Fruit fly (Drosophila melanogaster) whole organism, embryonic: Measurements from ENCODE around the gene cv-c.

Experiments used
- CG10267 ChIP-seq: fragments of 200-800 bp; sonication (Bioruptor generic); optimal IDR thresholded peaks from 2 replicates; lab custom pipeline; 2018; ENCODE audit warnings: missing biosample characterization, mild to moderate bottlenecking, missing genetic modification characterization, moderate library complexity
- CG10321 ChIP-seq: fragments of 200-800 bp; sonication (Bioruptor generic); IDR thresholded peaks from 2 replicates; pipeline ENCODE4 v1.3.6; 2022; ENCODE audit warnings: missing biosample characterization, missing genetic modification characterization
- CG11093 ChIP-seq: fragments of 200-800 bp; sonication (Bioruptor generic); IDR thresholded peaks from 3 replicates; pipeline ENCODE4 v1.3.6; 2022; ENCODE audit warnings: missing biosample characterization, missing genetic modification characterization
- CG11723 ChIP-seq: fragments of 200-800 bp; sonication (Bioruptor generic); optimal IDR thresholded peaks from 2 replicates; lab custom pipeline; 2017; ENCODE audit warnings: missing biosample characterization, mild to moderate bottlenecking, missing genetic modification characterization
- CG12104 ChIP-seq: fragments of 200-800 bp; sonication (Bioruptor generic); optimal IDR thresholded peaks from 3 replicates; lab custom pipeline; 2016; ENCODE audit warnings: missing biosample characterization, missing genetic modification characterization
- CG12391 ChIP-seq: fragments of 200-800 bp; sonication (Bioruptor generic); optimal IDR thresholded peaks from 3 replicates; lab custom pipeline; 2018; ENCODE audit warnings: missing biosample characterization, mild to moderate bottlenecking, missing genetic modification characterization, moderate library complexity
- CG14050 ChIP-seq: fragments of 200-800 bp; sonication (Bioruptor generic); IDR thresholded peaks from 3 replicates; pipeline ENCODE4 v1.3.6; 2022; ENCODE audit warnings: missing biosample characterization, missing genetic modification characterization
- CG1602 ChIP-seq: fragments of 200-800 bp; sonication (Bioruptor generic); optimal IDR thresholded peaks from 3 replicates; lab custom pipeline; 2016; ENCODE audit warnings: missing biosample characterization, missing genetic modification characterization
- CG2678 ChIP-seq: fragments of 200-800 bp; sonication (Bioruptor generic); optimal IDR thresholded peaks from 3 replicates; lab custom pipeline; 2019; ENCODE audit warnings: missing biosample characterization, mild to moderate bottlenecking, missing genetic modification characterization, moderate library complexity
- CG33213 ChIP-seq: fragments of 200-800 bp; sonication (Bioruptor generic); optimal IDR thresholded peaks from 3 replicates; lab custom pipeline; 2016; ENCODE audit warnings: missing biosample characterization, missing genetic modification characterization
- CG34376 ChIP-seq: fragments of 200-800 bp; sonication (Bioruptor generic); optimal IDR thresholded peaks from 2 replicates; lab custom pipeline; 2018; ENCODE audit warnings: missing biosample characterization, mild to moderate bottlenecking, missing genetic modification characterization
- CG3995 ChIP-seq: fragments of 200-800 bp; sonication (Bioruptor generic); optimal IDR thresholded peaks from 3 replicates; lab custom pipeline; 2016; ENCODE audit warnings: missing biosample characterization, missing genetic modification characterization
- CG4360 ChIP-seq: fragments of 200-800 bp; sonication (Bioruptor generic); IDR thresholded peaks from 2 replicates; pipeline ENCODE4 v1.3.6; 2022; ENCODE audit warnings: missing biosample characterization, missing genetic modification characterization
- CG4617 ChIP-seq: fragments of 200-800 bp; sonication (Bioruptor generic); optimal IDR thresholded peaks from 3 replicates; lab custom pipeline; 2016; ENCODE audit warnings: missing biosample characterization, missing genetic modification characterization, borderline replicate concordance
- CG4820 ChIP-seq: fragments of 200-800 bp; sonication (Bioruptor generic); optimal IDR thresholded peaks from 3 replicates; lab custom pipeline; 2016; ENCODE audit warnings: missing biosample characterization, missing genetic modification characterization
- CG7556 ChIP-seq: fragments of 200-800 bp; sonication (Bioruptor generic); optimal IDR thresholded peaks from 2 replicates; lab custom pipeline; 2017; ENCODE audit warnings: missing biosample characterization, mild to moderate bottlenecking, missing genetic modification characterization
- D19A ChIP-seq: fragments of 200-800 bp; optimal IDR thresholded peaks from 3 replicates; lab custom pipeline; 2019; ENCODE audit warnings: missing biosample characterization, mild to moderate bottlenecking, missing genetic modification characterization, moderate library complexity
- Dp ChIP-seq: fragments of 200-800 bp; sonication (Bioruptor generic); optimal IDR thresholded peaks from 2 replicates; lab custom pipeline; 2018; ENCODE audit warnings: missing biosample characterization, mild to moderate bottlenecking, missing genetic modification characterization, moderate library complexity
- Fer3 ChIP-seq: fragments of 200-800 bp; sonication (Bioruptor generic); optimal IDR thresholded peaks from 2 replicates; lab custom pipeline; 2018; ENCODE audit warnings: missing biosample characterization, mild to moderate bottlenecking, missing genetic modification characterization, moderate library complexity
- GATAe ChIP-seq: fragments of 200-800 bp; sonication (Bioruptor generic); conservative IDR thresholded peaks from 2 replicates; pipeline ENCODE4 v1.3.6; 2022; ENCODE audit warnings: missing biosample characterization, missing genetic modification characterization
- Gsc ChIP-seq: fragments of 200-800 bp; sonication (Bioruptor generic); IDR thresholded peaks from 2 replicates; pipeline ENCODE4 v1.3.6; 2022; ENCODE audit warnings: missing biosample characterization, missing genetic modification characterization
- HLH4C ChIP-seq: fragments of 200-800 bp; sonication (Bioruptor generic); IDR thresholded peaks from 3 replicates; pipeline ENCODE4 v1.3.6; 2022; ENCODE audit warnings: missing biosample characterization, missing genetic modification characterization; ENCODE audit not compliant: partially characterized antibody
- HLH54F ChIP-seq: fragments of 200-800 bp; sonication (Bioruptor generic); optimal IDR thresholded peaks from 3 replicates; lab custom pipeline; 2016; ENCODE audit warnings: missing biosample characterization, missing genetic modification characterization
- HLHmδ ChIP-seq: fragments of 200-800 bp; sonication (Bioruptor generic); optimal IDR thresholded peaks from 2 replicates; lab custom pipeline; 2018; ENCODE audit warnings: missing biosample characterization, mild to moderate bottlenecking, missing genetic modification characterization, moderate library complexity
- Hey ChIP-seq: fragments of 200-800 bp; sonication (Bioruptor generic); optimal IDR thresholded peaks from 3 replicates; lab custom pipeline; 2018; ENCODE audit warnings: missing biosample characterization, mild to moderate bottlenecking, missing genetic modification characterization
- Hr51 ChIP-seq, 2 experiments: fragments of 200-800 bp; sonication (Bioruptor generic); optimal IDR thresholded peaks; 2 replicates in 1 of 2; 3 replicates in 1 of 2; lab custom pipeline; 2016 to 2018; ENCODE audit warnings: missing biosample characterization in 2 of 2, missing genetic modification characterization in 2 of 2, mild to moderate bottlenecking in 1 of 2, moderate library complexity in 1 of 2
- Lpt ChIP-seq: fragments of >200 bp; optimal IDR thresholded peaks from 2 replicates; lab custom pipeline; 2018; ENCODE audit warnings: missing biosample characterization, missing genetic modification characterization
- Pdp1 ChIP-seq, 2 experiments: fragments of 200-800 bp; sonication (Bioruptor generic); optimal IDR thresholded peaks; 3 replicates each; lab custom pipeline; 2016; ENCODE audit warnings: missing biosample characterization in 2 of 2, missing genetic modification characterization in 2 of 2, mild to moderate bottlenecking in 1 of 2, moderate library complexity in 1 of 2
- Tbp ChIP-seq: fragments of >200 bp; optimal IDR thresholded peaks from 2 replicates; lab custom pipeline; 2018; ENCODE audit warnings: missing biosample characterization, missing genetic modification characterization
- bigmax ChIP-seq: fragments of 200-800 bp; sonication (Bioruptor generic); optimal IDR thresholded peaks from 2 replicates; lab custom pipeline; 2018; ENCODE audit warnings: missing biosample characterization, mild to moderate bottlenecking, missing genetic modification characterization
- cg ChIP-seq: fragments of 200-800 bp; sonication (Bioruptor generic); optimal IDR thresholded peaks from 3 replicates; lab custom pipeline; 2019; ENCODE audit warnings: missing biosample characterization, mild to moderate bottlenecking, missing genetic modification characterization, moderate library complexity
- chn ChIP-seq: fragments of 200-800 bp; sonication (Bioruptor generic); optimal IDR thresholded peaks from 2 replicates; lab custom pipeline; 2016; ENCODE audit warnings: missing biosample characterization, missing genetic modification characterization
- cwo ChIP-seq: fragments of 200-800 bp; sonication (Bioruptor generic); optimal IDR thresholded peaks from 3 replicates; lab custom pipeline; 2017; ENCODE audit warnings: missing biosample characterization, missing genetic modification characterization, mild to moderate bottlenecking, moderate library complexity, missing genetic modification reagents
- dm ChIP-seq: fragments of 200-800 bp; sonication (Bioruptor generic); optimal IDR thresholded peaks from 3 replicates; lab custom pipeline; 2016; ENCODE audit warnings: missing biosample characterization, missing genetic modification characterization
- eve ChIP-seq, 2 experiments: fragments of >200 bp; optimal IDR thresholded peaks; 2 replicates each; lab custom pipeline; 2017; ENCODE audit warnings: missing biosample characterization in 2 of 2, missing genetic modification characterization in 2 of 2
- fd64A ChIP-seq: fragments of 200-800 bp; sonication (Bioruptor generic); optimal IDR thresholded peaks from 3 replicates; lab custom pipeline; 2018; ENCODE audit warnings: missing biosample characterization, mild to moderate bottlenecking, missing genetic modification characterization
- fd96Cb ChIP-seq: fragments of 200-800 bp; sonication (Bioruptor generic); optimal IDR thresholded peaks from 2 replicates; lab custom pipeline; 2018; ENCODE audit warnings: missing biosample characterization, mild to moderate bottlenecking, missing genetic modification characterization, moderate library complexity
- jigr1 ChIP-seq: fragments of 200-800 bp; sonication (Bioruptor generic); IDR thresholded peaks from 3 replicates; pipeline ENCODE4 v1.3.6; 2022; ENCODE audit warnings: missing biosample characterization, missing genetic modification characterization
- jing ChIP-seq: fragments of 200-800 bp; sonication (Bioruptor generic); optimal IDR thresholded peaks from 2 replicates; lab custom pipeline; 2018; ENCODE audit warnings: missing biosample characterization, mild to moderate bottlenecking, missing genetic modification characterization
- lov ChIP-seq, 2 experiments: fragments of 200-800 bp in 1 of 2; fragments of >200 bp in 1 of 2; sonication (Bioruptor generic) in 1 of 2; IDR thresholded peaks in 1 of 2; optimal IDR thresholded peaks in 1 of 2; 2 replicates in 1 of 2; 3 replicates in 1 of 2; pipeline versions ENCODE4 v1.3.6 to Lab custom; 2017 to 2022; ENCODE audit warnings: missing biosample characterization in 1 of 2, missing genetic modification characterization in 1 of 2
- nau ChIP-seq: fragments of 200-800 bp; sonication (Bioruptor generic); optimal IDR thresholded peaks from 3 replicates; lab custom pipeline; 2017; ENCODE audit warnings: missing biosample characterization, mild to moderate bottlenecking, missing genetic modification characterization, missing genetic modification reagents
- nerfin-2 ChIP-seq: fragments of 200-800 bp; sonication (Bioruptor generic); IDR thresholded peaks from 2 replicates; pipeline ENCODE4 v1.3.6; 2022; ENCODE audit warnings: missing biosample characterization, missing genetic modification characterization; ENCODE audit not compliant: partially characterized antibody
- otp ChIP-seq: fragments of 200-800 bp; sonication (Bioruptor generic); IDR thresholded peaks from 3 replicates; pipeline ENCODE4, ENCODE4 v1.3.6; 2022; ENCODE audit warnings: missing biosample characterization, missing genetic modification characterization
- peb ChIP-seq: fragments of 200-800 bp; sonication (Bioruptor generic); IDR thresholded peaks from 2 replicates; pipeline ENCODE4 v1.3.6; 2022; ENCODE audit warnings: missing biosample characterization, missing genetic modification characterization
- pros ChIP-seq: fragments of 200-800 bp; sonication (Bioruptor generic); optimal IDR thresholded peaks from 3 replicates; lab custom pipeline; 2019; ENCODE audit warnings: missing biosample characterization, mild to moderate bottlenecking, missing genetic modification characterization, moderate library complexity
- sens ChIP-seq: fragments of 200-800 bp; sonication (Bioruptor generic); peaks from one replicate; lab custom pipeline; 2016; ENCODE audit warnings: missing biosample characterization, missing genetic modification characterization
- shn ChIP-seq: fragments of 200-800 bp; sonication (Bioruptor generic); optimal IDR thresholded peaks from 3 replicates; lab custom pipeline; 2016; ENCODE audit warnings: missing biosample characterization, missing genetic modification characterization
- ssp ChIP-seq: fragments of 200-800 bp; sonication (Bioruptor generic); IDR thresholded peaks from 2 replicates; pipeline ENCODE4 v1.3.6; 2022; ENCODE audit warnings: missing biosample characterization, missing genetic modification characterization
- stwl ChIP-seq: fragments of 200-800 bp; sonication (Bioruptor generic); optimal IDR thresholded peaks from 3 replicates; lab custom pipeline; 2018; ENCODE audit warnings: missing biosample characterization, mild to moderate bottlenecking, missing genetic modification characterization, moderate library complexity
- trh ChIP-seq: fragments of 200-800 bp; sonication (Bioruptor generic); optimal IDR thresholded peaks from 2 replicates; lab custom pipeline; 2016; ENCODE audit warnings: missing biosample characterization, missing genetic modification characterization
- zfh2 ChIP-seq: fragments of 200-800 bp; sonication (Bioruptor generic); optimal IDR thresholded peaks from 2 replicates; lab custom pipeline; 2016; ENCODE audit warnings: missing biosample characterization, missing genetic modification characterization

The cv-c gene

dm6 chr3R:14348480-14348879, 133.0 kb downstream of the cv-c start:
- TF ChIP-seq CG11723 (GFP tag; lab: Kevin White, UChicago) (no peak), Pdp1 (GFP tag; optimal IDR thresholded peaks at IDR 0.05; lab: Kevin White, UChicago) (no peak), GATAe (no peak), otp (no peak), CG12391 (tag; lab: Kevin White, UChicago) (no peak), CG14050 (GFP tag; lab: Robert Waterston, UW) (no peak), CG12104 (no peak), cg (GFP tag; lab: Kevin White, UChicago) (no peak), trh (no peak), CG7556 (peak; percentile 57), Fer3 (tag; lab: Kevin White, UChicago) (peak; percentile 0), peb (GFP tag; lab: Robert Waterston, UW) (no peak), HLHmδ (GFP tag; lab: Kevin White, UChicago) (no peak), ssp (GFP tag; lab: Robert Waterston, UW) (no peak), fd96Cb (tag; lab: Kevin White, UChicago) (peak; percentile 4), CG3995 (GFP tag; lab: Kevin White, UChicago) (no peak), HLH4C (GFP tag; lab: Robert Waterston, UW) (no peak), CG11093 (no peak), Gsc (GFP tag; lab: Robert Waterston, UW) (no peak), CG4617 (GFP tag; lab: Kevin White, UChicago) (no peak), stwl (tag; lab: Kevin White, UChicago) (no peak), CG4360 (GFP tag; lab: Robert Waterston, UW) (no peak), nerfin-2 (GFP tag; lab: Robert Waterston, UW) (no peak), lov (optimal IDR thresholded peaks at IDR 0.05; lab: Kevin White, UChicago) (no peak), lov (GFP tag; IDR thresholded peaks at IDR 0.05; lab: Robert Waterston, UW) (no peak), CG10321 (GFP tag; lab: Robert Waterston, UW) (no peak), dm (GFP tag; lab: Kevin White, UChicago) (no peak), shn (GFP tag; lab: Kevin White, UChicago) (no peak), CG2678 (tag; lab: Kevin White, UChicago) (peak; percentile 60), pros (GFP tag; lab: Kevin White, UChicago) (no peak), zfh2 (no peak), Hr51 (GFP tag; optimal IDR thresholded peaks at IDR 0.05; lab: Kevin White, UChicago) (peak in 1 of 2 experiments; percentile 34), Hey (tag; lab: Kevin White, UChicago) (no peak), CG4820 (GFP tag; lab: Kevin White, UChicago) (no peak), Lpt (GFP tag; lab: Kevin White, UChicago) (no peak), chn (GFP tag; lab: Kevin White, UChicago) (no peak), sens (GFP tag; lab: Kevin White, UChicago) (no peak), jigr1 (GFP tag; lab: Robert Waterston, UW) (no peak), Tbp (GFP tag; lab: Kevin White, UChicago) (no peak), jing (GFP tag; lab: Kevin White, UChicago) (no peak), HLH54F (no peak), cwo (GFP tag; lab: Kevin White, UChicago) (peak; percentile 43), D19A (peak; percentile 26), eve (GFP tag; optimal IDR thresholded peaks at IDR 0.05; lab: Kevin White, UChicago) (no peak), CG34376 (GFP tag; lab: Kevin White, UChicago) (no peak), fd64A (GFP tag; lab: Kevin White, UChicago) (no peak), nau (GFP tag; lab: Kevin White, UChicago) (no peak), bigmax (GFP tag; lab: Kevin White, UChicago) (no peak), CG1602 (GFP tag; lab: Kevin White, UChicago) (no peak), CG33213 (GFP tag; lab: Kevin White, UChicago) (no peak), Dp (GFP tag; lab: Kevin White, UChicago) (no peak), CG10267 (no peak)
